Worm (Caenorhabditis elegans) whole organism, dauer: ENCODE data around the gene cccp-1.

Experiments used
- unc-62 ChIP-seq: sonication (generic microtip); optimal IDR thresholded peaks from 2 replicates; lab custom pipeline; 2017; ENCODE audit warnings: missing biosample characterization, missing genetic modification reagents, missing genetic modification characterization

The cccp-1 gene

DNA sequence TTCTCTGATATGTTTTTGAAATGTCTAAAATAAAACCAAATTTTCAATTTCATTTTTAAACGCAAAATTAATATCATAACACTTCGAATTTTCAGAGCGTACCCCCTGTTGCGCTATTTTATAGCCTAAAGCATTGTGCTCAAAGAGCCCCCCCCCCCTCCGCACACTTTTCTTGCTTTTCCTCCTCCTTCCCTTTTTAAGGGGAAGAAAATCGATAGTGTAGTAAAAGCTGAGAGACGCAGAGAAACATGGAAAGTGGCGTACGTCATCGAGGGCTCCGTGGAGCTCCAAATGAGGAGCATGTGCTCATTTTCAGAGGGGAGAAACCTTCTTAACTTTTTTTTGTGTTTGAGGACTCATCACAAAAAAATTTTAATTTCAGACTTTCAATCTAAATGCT lies at the start of gene cccp-1:
cccp-1 (plus strand) TSS at position 377 of the 400 bp plus-strand sequence.
- no peak for TF ChIP-seq unc-62 (GFP tag; lab: Kevin White, UChicago)

DNA sequence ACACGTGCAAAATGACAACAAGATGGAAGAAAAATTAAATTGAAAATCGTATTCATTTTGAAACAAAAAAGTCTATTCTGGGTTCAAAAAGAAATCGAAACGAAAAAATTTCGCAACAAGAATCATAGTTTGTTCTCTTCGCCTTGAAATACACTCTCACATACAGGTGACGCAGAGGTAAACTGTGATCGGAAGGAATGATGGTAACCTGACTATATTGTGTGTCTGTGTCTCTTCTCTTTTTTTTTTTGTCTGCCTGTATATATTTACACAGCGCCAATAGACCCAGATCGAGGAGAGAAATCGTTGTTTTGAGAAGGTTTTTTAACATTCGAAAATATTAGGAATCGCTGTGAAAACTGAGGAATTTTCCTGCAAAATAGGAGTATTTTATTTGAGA lies 48.6 kb upstream of the cccp-1 start:
- TF ChIP-seq unc-62 (GFP tag; lab: Kevin White, UChicago), result no peak

DNA sequence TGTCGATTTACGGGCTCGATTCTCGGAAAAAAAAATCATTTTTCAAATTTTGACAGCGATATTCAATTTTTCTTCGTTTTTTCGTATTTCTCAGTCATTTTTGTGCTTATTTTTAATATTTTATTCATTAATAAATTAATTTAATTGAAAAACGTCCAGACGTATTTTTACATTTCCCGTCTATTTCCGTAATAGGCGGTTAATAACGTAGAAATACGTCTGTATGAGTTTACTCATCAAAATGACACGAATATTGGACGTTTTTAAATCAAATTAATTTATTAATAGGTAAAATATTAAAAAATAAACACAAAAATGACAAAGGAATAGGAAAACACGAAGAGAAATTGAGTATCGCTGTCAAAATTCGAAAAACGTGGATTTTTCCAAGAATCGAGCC lies 48.0 kb upstream of the cccp-1 start:
- TF ChIP-seq unc-62 (GFP tag; lab: Kevin White, UChicago), result no peak

DNA sequence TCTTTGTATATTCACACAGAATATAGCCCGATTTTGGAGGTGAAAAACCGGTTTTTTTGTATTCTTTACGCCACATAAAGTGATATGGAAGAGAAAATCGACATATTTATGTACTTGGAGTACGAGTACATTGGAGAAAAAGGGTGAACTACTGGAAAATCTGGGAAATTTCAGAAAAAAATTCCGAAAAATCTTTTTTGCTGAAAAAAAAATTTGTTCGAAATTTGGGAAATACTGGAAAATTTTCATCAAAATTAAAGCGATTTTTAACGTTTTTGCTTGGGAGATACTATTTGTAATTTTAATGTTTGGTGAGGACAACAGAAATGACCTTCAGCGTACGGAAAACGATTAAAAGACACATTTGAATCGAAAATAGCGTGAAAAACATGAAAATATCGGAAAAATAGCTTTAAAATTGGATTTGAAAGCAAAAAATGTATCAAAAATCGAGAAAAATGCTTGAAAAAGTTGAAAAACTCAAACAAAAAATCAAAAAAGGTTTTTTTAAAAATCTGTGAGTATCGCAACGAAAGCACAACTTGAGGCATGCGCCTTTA lies 46.7 kb upstream of the cccp-1 start:
- TF ChIP-seq unc-62 (GFP tag; lab: Kevin White, UChicago), result no peak

ce11 chrIII:12426558-12426957 lies 46.1 kb upstream of the cccp-1 start, which contains the start of gene pie-1:
pie-1 (plus strand) TSS chrIII:12426893.
- no peak for TF ChIP-seq unc-62 (GFP tag; lab: Kevin White, UChicago)

ce11 chrIII:12427527-12428263 lies 45.0 kb upstream of the cccp-1 start:
- TF ChIP-seq unc-62 (GFP tag; lab: Kevin White, UChicago), result no peak

DNA sequence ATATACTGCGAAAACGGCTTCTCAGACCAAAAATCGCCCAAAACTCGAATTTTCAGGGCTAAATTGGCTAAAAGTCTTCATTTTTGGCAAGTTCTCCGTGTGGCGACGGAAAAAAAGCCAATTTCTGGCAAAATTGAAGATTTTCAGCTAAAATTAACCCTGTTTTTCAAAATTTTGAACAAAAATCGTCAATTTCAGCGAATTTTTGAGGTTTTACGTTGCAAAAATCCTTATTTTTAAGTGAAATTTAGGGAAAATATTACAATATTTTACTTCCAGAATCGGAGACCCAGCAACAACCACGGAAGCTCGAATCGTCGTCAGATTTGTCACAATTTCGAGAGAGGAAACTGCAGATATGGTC lies 44.4 kb upstream of the cccp-1 start:
- TF ChIP-seq unc-62 (GFP tag; lab: Kevin White, UChicago), result no peak

- TF ChIP-seq unc-62 (GFP tag; lab: Kevin White, UChicago), result no peak
Measured at ce11 chrIII:12428799-12429351, 43.8 kb upstream of the cccp-1 start.

ce11 chrIII:12429579-12430084 lies 43.0 kb upstream of the cccp-1 start, which contains the start of gene snr-6:
snr-6 (minus strand) TSS chrIII:12429629.
- TF ChIP-seq unc-62 (GFP tag; lab: Kevin White, UChicago), result no peak

DNA sequence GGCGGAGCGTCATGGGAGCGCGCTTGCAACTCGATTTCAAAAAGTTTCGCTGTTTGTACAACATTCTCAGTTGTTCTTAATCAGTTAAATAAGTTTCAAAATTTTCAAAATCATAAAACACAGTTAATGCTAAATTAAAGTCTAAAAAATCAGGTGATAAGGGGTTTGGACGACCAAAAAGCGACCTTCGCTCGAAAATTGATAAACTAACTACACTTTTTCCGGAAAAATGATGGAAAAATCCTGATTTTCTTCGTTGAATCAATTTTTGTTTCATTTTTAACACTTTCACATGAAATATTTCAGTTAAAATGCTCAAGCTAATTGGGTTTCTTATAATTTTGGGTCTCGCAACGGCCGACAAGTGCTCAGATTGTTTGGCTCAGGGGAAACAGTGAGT lies 42.5 kb upstream of the cccp-1 start, which contains the start of gene Y49E10.16:
Y49E10.16 (plus strand) TSS at position 301 of the 400 bp plus-strand sequence.
- TF ChIP-seq unc-62 (GFP tag; lab: Kevin White, UChicago), result no peak

DNA sequence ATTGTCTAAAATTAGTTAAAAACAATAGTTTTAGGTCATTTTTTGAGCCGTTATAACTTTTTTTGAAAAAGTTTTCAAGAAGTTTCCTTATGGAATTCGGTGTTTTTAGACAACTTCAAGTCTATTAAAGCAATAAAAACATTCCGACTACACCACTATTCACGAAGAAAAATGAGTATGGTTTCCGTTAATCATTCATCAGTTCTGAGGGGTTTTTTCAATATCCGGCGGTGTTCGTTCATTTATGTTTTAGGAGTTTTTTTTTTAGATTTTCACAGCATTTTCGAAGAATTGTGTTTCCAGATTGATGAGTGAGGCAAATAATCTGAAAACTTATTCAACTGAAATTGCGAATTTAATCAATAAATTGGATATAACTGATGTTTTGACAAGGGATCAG lies 38.6 kb upstream of the cccp-1 start, which contains the start of gene Y49E10.27:
Y49E10.27 (plus strand) TSS at position 301 of the 400 bp plus-strand sequence.
- no peak for TF ChIP-seq unc-62 (GFP tag; lab: Kevin White, UChicago)

- TF ChIP-seq unc-62 (GFP tag; lab: Kevin White, UChicago), result no peak
Measured at ce11 chrIII:12436215-12436614, 36.5 kb upstream of the cccp-1 start, which contains the start of gene fbxa-218. fbxa-218 (plus strand) TSS chrIII:12436515.

- no peak for TF ChIP-seq unc-62 (GFP tag; lab: Kevin White, UChicago)
Measured at ce11 chrIII:12437020-12437419, 35.7 kb upstream of the cccp-1 start.

- TF ChIP-seq unc-62 (GFP tag; lab: Kevin White, UChicago), result no peak
Measured at ce11 chrIII:12439056-12439455, 33.6 kb upstream of the cccp-1 start.

DNA sequence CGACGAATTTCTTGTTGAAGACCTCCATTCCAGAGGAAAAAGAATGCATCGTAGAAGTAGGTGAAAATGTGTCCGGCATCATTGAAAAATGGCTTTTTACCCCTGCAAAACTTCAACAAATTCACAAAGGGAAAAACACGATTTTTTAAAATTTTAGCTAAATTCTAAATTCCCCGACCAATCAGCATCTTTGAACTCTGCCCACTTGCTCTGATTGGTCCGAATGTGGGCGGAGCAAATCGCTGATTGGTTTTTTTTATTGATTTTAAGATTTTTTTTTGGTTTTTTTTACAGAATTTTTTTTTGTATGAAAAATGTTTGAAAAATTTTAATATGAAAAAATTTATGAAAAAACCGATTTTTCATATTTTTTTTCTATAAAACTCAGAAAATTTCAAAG lies 28.8 kb upstream of the cccp-1 start:
- TF ChIP-seq unc-62 (GFP tag; lab: Kevin White, UChicago), result no peak

DNA sequence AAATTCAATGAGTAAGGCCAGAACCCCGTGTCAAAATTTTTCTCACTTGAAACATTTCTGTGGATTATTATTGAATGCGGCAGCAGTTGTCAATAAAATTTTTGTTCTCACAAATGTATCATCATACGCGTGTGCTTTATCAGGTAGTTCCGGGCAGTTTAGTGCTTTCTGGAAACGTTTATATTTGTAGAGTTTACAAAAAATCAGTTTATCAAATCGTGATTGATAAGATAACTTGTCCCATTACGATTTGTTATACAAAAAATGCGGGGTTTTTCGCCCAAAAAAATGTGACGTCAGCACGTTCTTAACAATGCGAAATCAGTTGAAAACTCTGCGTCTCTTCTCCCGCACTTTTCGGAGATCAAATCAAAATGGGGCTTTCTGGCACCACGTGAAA lies 27.4 kb upstream of the cccp-1 start:
- no peak for TF ChIP-seq unc-62 (GFP tag; lab: Kevin White, UChicago)
